Worm (Caenorhabditis elegans) whole organism, L3 larva: ENCODE measurements around the gene srx-96.

Source experiments
- elt-1 ChIP-seq: fragments of 150-350 bp; optimal IDR thresholded peaks from 2 replicates; lab custom pipeline; 2014; ENCODE audit warnings: missing biosample characterization, missing genetic modification characterization
- fkh-2 ChIP-seq: fragments of 150-350 bp; optimal IDR thresholded peaks from 2 replicates; lab custom pipeline; 2014; ENCODE audit warnings: missing biosample characterization, missing genetic modification reagents, missing genetic modification characterization
- nhr-12 ChIP-seq: fragments of 150-350 bp; optimal IDR thresholded peaks from 2 replicates; lab custom pipeline; 2014; ENCODE audit warnings: missing biosample characterization, missing genetic modification characterization
- nhr-76 ChIP-seq: fragments of 150-350 bp; sonication (generic microtip); optimal IDR thresholded peaks from 5 replicates; lab custom pipeline; 2014; ENCODE audit warnings: missing biosample characterization, missing genetic modification characterization
- snpc-4 ChIP-seq: fragments of 150-350 bp; optimal IDR thresholded peaks from 2 replicates; lab custom pipeline; 2014; ENCODE audit warnings: missing biosample characterization, missing genetic modification characterization

- TF ChIP-seq fkh-2 (no peak), nhr-76 (no peak), nhr-12 (no peak), snpc-4 (no peak), elt-1 (tag; lab: Kevin White, UChicago) (no peak)
Observed at ce11 chrV:13664340-13664916, 46.7 kb upstream of the srx-96 start.
